Fruit fly (Drosophila melanogaster): ENCODE data around the gene fd3F.

DNA sequence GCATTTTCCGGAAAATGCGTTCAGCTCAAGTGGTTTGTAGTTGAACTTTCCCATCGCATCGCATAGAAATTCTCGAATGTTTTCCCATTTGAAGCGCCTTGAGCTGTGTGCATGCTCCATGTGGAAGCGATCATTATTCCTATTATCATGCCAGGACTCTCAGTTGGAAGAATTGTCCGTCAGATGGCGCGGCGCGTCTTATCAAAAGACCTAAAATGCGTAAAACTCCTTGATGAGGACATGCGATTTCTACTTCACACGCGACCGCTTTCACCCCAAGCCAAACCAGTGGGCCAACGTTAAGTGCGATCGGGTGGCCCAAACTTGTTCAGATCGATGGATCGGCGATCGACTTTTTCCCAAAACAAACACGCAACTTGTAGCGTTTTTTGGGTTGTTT is 13.5 kb downstream of the fd3F start:
- TF ChIP-seq psq (GFP tag; optimal IDR thresholded peaks at IDR 0.05) (no peak), Hr78 (GFP tag; optimal IDR thresholded peaks at IDR 0.05) (no peak), dmrt93B (GFP tag; optimal IDR thresholded peaks at IDR 0.05) (no peak), Dfd (GFP tag; optimal IDR thresholded peaks at IDR 0.05) (no peak), brk (GFP tag; optimal IDR thresholded peaks at IDR 0.05) (no peak), CG9705 (GFP tag; optimal IDR thresholded peaks at IDR 0.05) (no peak), dl (GFP tag; optimal IDR thresholded peaks at IDR 0.05; ENCODE audit: insufficient read depth in 1 of 2, partially characterized antibody in 2 of 2) (no peak)

Data from whole organism, wandering third instar larva.